Fruit fly (Drosophila melanogaster) whole organism, prepupa: Measurements from ENCODE around the gene CG5892.

Source experiments
- Blimp-1 ChIP-seq: fragments of 200-800 bp; sonication (Bioruptor generic); optimal IDR thresholded peaks from 3 replicates; lab custom pipeline; 2017; ENCODE audit warnings: missing biosample characterization, missing genetic modification characterization, mild to moderate bottlenecking, moderate library complexity, missing genetic modification reagents
- CG10631 ChIP-seq: fragments of 200-800 bp; sonication (Bioruptor generic); optimal IDR thresholded peaks from 2 replicates; lab custom pipeline; 2016; ENCODE audit warnings: missing biosample characterization, missing genetic modification characterization
- CG10669 ChIP-seq: fragments of 200-800 bp; sonication (Bioruptor generic); optimal IDR thresholded peaks from 3 replicates; lab custom pipeline; 2018; ENCODE audit warnings: missing biosample characterization, mild to moderate bottlenecking, missing genetic modification characterization, moderate library complexity
- CG11294 ChIP-seq: fragments of 200-800 bp; sonication (Bioruptor generic); IDR thresholded peaks from 2 replicates; pipeline ENCODE4 v1.3.6; 2022; ENCODE audit warnings: missing biosample characterization, missing genetic modification characterization
- CG11762 ChIP-seq: fragments of 200-800 bp; sonication (Bioruptor generic); optimal IDR thresholded peaks from 3 replicates; lab custom pipeline; 2016; ENCODE audit warnings: missing biosample characterization, missing genetic modification characterization; ENCODE audit not compliant: insufficient read depth
- CG11902 ChIP-seq: fragments of 200-800 bp; sonication (Bioruptor generic); optimal IDR thresholded peaks from 3 replicates; lab custom pipeline; 2016; ENCODE audit warnings: missing biosample characterization, missing genetic modification characterization
- CG15336 ChIP-seq: fragments of 200-800 bp; sonication (Bioruptor generic); IDR thresholded peaks from 2 replicates; pipeline ENCODE4 v1.3.6; 2022; ENCODE audit warnings: missing biosample characterization, missing genetic modification characterization
- CG1621 ChIP-seq: fragments of 200-800 bp; sonication (Bioruptor generic); optimal IDR thresholded peaks from 3 replicates; lab custom pipeline; 2018; ENCODE audit warnings: missing biosample characterization, mild to moderate bottlenecking, missing genetic modification characterization
- CG16779 ChIP-seq: fragments of 200-800 bp; sonication (Bioruptor generic); optimal IDR thresholded peaks from 3 replicates; lab custom pipeline; 2017; ENCODE audit warnings: missing biosample characterization, mild to moderate bottlenecking, missing genetic modification characterization
- CG3032 ChIP-seq: fragments of 200-800 bp; optimal IDR thresholded peaks from 2 replicates; lab custom pipeline; 2019; ENCODE audit warnings: missing biosample characterization, mild to moderate bottlenecking, missing genetic modification characterization, moderate library complexity
- CG31627 ChIP-seq: fragments of 200-800 bp; sonication (Bioruptor generic); optimal IDR thresholded peaks from 3 replicates; lab custom pipeline; 2016; ENCODE audit warnings: missing biosample characterization, missing genetic modification characterization
- CG32006 ChIP-seq: fragments of 200-800 bp; sonication (Bioruptor generic); optimal IDR thresholded peaks from 3 replicates; lab custom pipeline; 2017; ENCODE audit warnings: missing biosample characterization, mild to moderate bottlenecking, missing genetic modification characterization
- CG34406 ChIP-seq: fragments of 200-800 bp; sonication (Bioruptor generic); optimal IDR thresholded peaks from 3 replicates; lab custom pipeline; 2016; ENCODE audit warnings: missing biosample characterization, missing genetic modification characterization
- CG3919 ChIP-seq: fragments of 200-800 bp; sonication (Bioruptor generic); optimal IDR thresholded peaks from 3 replicates; lab custom pipeline; 2016; ENCODE audit warnings: missing biosample characterization, missing genetic modification characterization
- CG4318 ChIP-seq: fragments of 200-800 bp; sonication (Bioruptor generic); optimal IDR thresholded peaks from 3 replicates; lab custom pipeline; 2017; ENCODE audit warnings: missing biosample characterization, mild to moderate bottlenecking, missing genetic modification characterization
- CG6163 ChIP-seq: fragments of 200-800 bp; sonication (Bioruptor generic); IDR thresholded peaks from 3 replicates; pipeline ENCODE4 v1.3.6; 2022; ENCODE audit warnings: missing biosample characterization, missing genetic modification characterization
- CG6276 ChIP-seq: fragments of 200-800 bp; sonication (Bioruptor generic); optimal IDR thresholded peaks from 2 replicates; lab custom pipeline; 2017; ENCODE audit warnings: missing biosample characterization, mild to moderate bottlenecking, missing genetic modification characterization
- CG6792 ChIP-seq: fragments of 200-800 bp; sonication (Bioruptor generic); optimal IDR thresholded peaks from 3 replicates; lab custom pipeline; 2016; ENCODE audit warnings: missing biosample characterization, missing genetic modification characterization
- CG6808 ChIP-seq: fragments of 200-800 bp; sonication (Bioruptor generic); optimal IDR thresholded peaks from 3 replicates; lab custom pipeline; 2017; ENCODE audit warnings: missing biosample characterization, missing genetic modification characterization, mild to moderate bottlenecking, moderate library complexity, missing genetic modification reagents
- CG6854 ChIP-seq: fragments of 200-800 bp; sonication (Bioruptor generic); optimal IDR thresholded peaks from 2 replicates; lab custom pipeline; 2017; ENCODE audit warnings: missing biosample characterization, mild to moderate bottlenecking, missing genetic modification characterization
- CG7368 ChIP-seq: fragments of 200-800 bp; sonication (Bioruptor generic); optimal IDR thresholded peaks from 3 replicates; lab custom pipeline; 2016; ENCODE audit warnings: missing biosample characterization, missing genetic modification characterization
- CG8319 ChIP-seq: fragments of 200-800 bp; sonication (Bioruptor generic); optimal IDR thresholded peaks from 3 replicates; lab custom pipeline; 2016; ENCODE audit warnings: missing biosample characterization, missing genetic modification characterization
- CG8632 ChIP-seq: fragments of 200-800 bp; sonication (Bioruptor generic); optimal IDR thresholded peaks from 3 replicates; lab custom pipeline; 2016; ENCODE audit warnings: missing biosample characterization, missing genetic modification characterization
- CG9139 ChIP-seq: fragments of 200-800 bp; sonication (Bioruptor generic); optimal IDR thresholded peaks from 3 replicates; lab custom pipeline; 2017; ENCODE audit warnings: missing biosample characterization, mild to moderate bottlenecking, missing genetic modification characterization
- Eip75B ChIP-seq: fragments of 200-800 bp; sonication (Bioruptor generic); optimal IDR thresholded peaks from 3 replicates; lab custom pipeline; 2016; ENCODE audit warnings: missing biosample characterization, missing genetic modification characterization
- Eip78C ChIP-seq: fragments of 200-800 bp; sonication (Bioruptor generic); peaks from one replicate; lab custom pipeline; 2016; ENCODE audit warnings: missing biosample characterization, missing genetic modification characterization
- Eip93F ChIP-seq: fragments of 200-800 bp; sonication (Bioruptor generic); optimal IDR thresholded peaks from 2 replicates; lab custom pipeline; 2016; ENCODE audit warnings: missing biosample characterization, mild to moderate bottlenecking, missing genetic modification characterization
- Ets21C ChIP-seq: fragments of 200-800 bp; sonication (Bioruptor generic); optimal IDR thresholded peaks from 3 replicates; lab custom pipeline; 2016; ENCODE audit warnings: missing biosample characterization, missing genetic modification characterization
- Ets96B ChIP-seq: fragments of 200-800 bp; optimal IDR thresholded peaks from 2 replicates; lab custom pipeline; 2019; ENCODE audit warnings: missing biosample characterization, mild to moderate bottlenecking, missing genetic modification characterization, moderate library complexity
- Gug ChIP-seq: fragments of 200-800 bp; sonication (Bioruptor generic); IDR thresholded peaks from 2 replicates; pipeline ENCODE4 v1.3.6; 2022; ENCODE audit warnings: missing biosample characterization, missing genetic modification characterization
- Hr39 ChIP-seq: fragments of 200-800 bp; sonication (Bioruptor generic); optimal IDR thresholded peaks from 2 replicates; lab custom pipeline; 2016; ENCODE audit warnings: missing biosample characterization, missing genetic modification characterization
- Hr4 ChIP-seq: fragments of 200-800 bp; sonication (Bioruptor generic); optimal IDR thresholded peaks from 3 replicates; lab custom pipeline; 2016; ENCODE audit warnings: missing biosample characterization, missing genetic modification characterization
- Met ChIP-seq: fragments of 200-800 bp; sonication (Bioruptor generic); optimal IDR thresholded peaks from 3 replicates; lab custom pipeline; 2016; ENCODE audit warnings: missing biosample characterization, missing genetic modification characterization
- OdsH ChIP-seq: fragments of 200-800 bp; sonication (Bioruptor generic); optimal IDR thresholded peaks from 3 replicates; lab custom pipeline; 2016; ENCODE audit warnings: missing biosample characterization, missing genetic modification characterization
- Sox102F ChIP-seq: fragments of 200-800 bp; sonication (Bioruptor generic); optimal IDR thresholded peaks from 2 replicates; lab custom pipeline; 2016; ENCODE audit warnings: missing biosample characterization, mild to moderate bottlenecking, missing genetic modification characterization
- Sox14 ChIP-seq: fragments of 200-800 bp; sonication (Bioruptor generic); optimal IDR thresholded peaks from 3 replicates; lab custom pipeline; 2016; ENCODE audit warnings: missing biosample characterization, missing genetic modification characterization
- acj6 ChIP-seq: fragments of 200-800 bp; sonication (Bioruptor generic); optimal IDR thresholded peaks from 3 replicates; lab custom pipeline; 2016; ENCODE audit warnings: missing biosample characterization, missing genetic modification characterization
- cyc ChIP-seq: fragments of 200-800 bp; sonication (Bioruptor generic); optimal IDR thresholded peaks from 3 replicates; lab custom pipeline; 2016; ENCODE audit warnings: missing biosample characterization, missing genetic modification characterization
- dac ChIP-seq: fragments of 200-800 bp; sonication (Bioruptor generic); optimal IDR thresholded peaks from 2 replicates; lab custom pipeline; 2017; ENCODE audit warnings: missing biosample characterization, mild to moderate bottlenecking, missing genetic modification characterization
- esn ChIP-seq: fragments of 200-800 bp; sonication (Bioruptor generic); optimal IDR thresholded peaks from 2 replicates; lab custom pipeline; 2016; ENCODE audit warnings: missing biosample characterization, mild to moderate bottlenecking, missing genetic modification characterization, moderate library complexity
- fkh ChIP-seq: fragments of 200-800 bp; sonication (Bioruptor generic); optimal IDR thresholded peaks from 3 replicates; lab custom pipeline; 2017; ENCODE audit warnings: missing biosample characterization, mild to moderate bottlenecking, missing genetic modification characterization, moderate library complexity
- lz ChIP-seq: fragments of 200-800 bp; sonication (Bioruptor generic); optimal IDR thresholded peaks from 3 replicates; lab custom pipeline; 2016; ENCODE audit warnings: missing biosample characterization, missing genetic modification characterization
- net ChIP-seq: fragments of 200-800 bp; sonication (Bioruptor generic); optimal IDR thresholded peaks from 3 replicates; lab custom pipeline; 2016; ENCODE audit warnings: missing biosample characterization, missing genetic modification characterization
- pdm3 ChIP-seq: fragments of 200-800 bp; sonication (Bioruptor generic); optimal IDR thresholded peaks from 3 replicates; lab custom pipeline; 2016; ENCODE audit warnings: missing biosample characterization, missing genetic modification characterization
- salr ChIP-seq, 2 experiments: fragments of 200-800 bp; sonication (Bioruptor generic); optimal IDR thresholded peaks; 3 replicates each; lab custom pipeline; 2016 to 2018; ENCODE audit warnings: missing biosample characterization in 2 of 2, missing genetic modification characterization in 2 of 2, mild to moderate bottlenecking in 1 of 2
- ss ChIP-seq, 2 experiments: fragments of 200-800 bp; sonication (Bioruptor generic); optimal IDR thresholded peaks; 2 replicates in 1 of 2; 3 replicates in 1 of 2; lab custom pipeline; 2017 to 2018; ENCODE audit warnings: mild to moderate bottlenecking in 2 of 2, missing biosample characterization in 2 of 2, missing genetic modification characterization in 2 of 2, moderate library complexity in 1 of 2
- svp ChIP-seq: fragments of 200-800 bp; sonication (Bioruptor generic); peaks from one replicate; lab custom pipeline; 2016; ENCODE audit warnings: missing biosample characterization, missing genetic modification characterization
- topi ChIP-seq: fragments of 200-800 bp; sonication (Bioruptor generic); optimal IDR thresholded peaks from 3 replicates; lab custom pipeline; 2016; ENCODE audit warnings: missing biosample characterization, missing genetic modification characterization
- vri ChIP-seq: fragments of 200-800 bp; sonication (Bioruptor generic); optimal IDR thresholded peaks from 3 replicates; lab custom pipeline; 2016; ENCODE audit warnings: missing biosample characterization, mild to moderate bottlenecking, missing genetic modification characterization

The CG5892 gene

DNA sequence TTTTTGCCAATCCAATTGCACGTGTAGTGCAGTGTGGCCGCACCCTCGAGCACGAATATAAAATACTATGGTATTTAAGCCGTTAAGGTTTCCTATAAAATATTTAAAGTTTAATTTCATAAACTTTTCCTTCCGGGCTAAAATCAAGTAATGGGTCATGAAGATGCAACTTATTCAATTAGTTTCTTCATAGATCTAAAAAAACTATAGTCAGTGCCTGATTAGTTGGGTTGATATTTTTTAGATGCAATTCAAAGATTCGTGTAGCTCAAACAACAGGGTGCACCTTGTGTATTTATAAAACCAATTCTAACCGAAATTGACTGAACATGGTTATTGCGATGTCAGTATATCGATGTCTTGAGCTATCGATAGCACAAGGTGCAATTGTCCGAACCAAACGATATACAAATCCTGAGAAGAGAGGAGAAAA is 23.7 kb upstream of the CG5892 start, which contains the start of the genes Smyd5 and Oga (continued):
- no peak for TF ChIP-seq CG11762 (GFP tag; lab: Kevin White, UChicago)
- peak; percentile 8 for TF ChIP-seq CG3032 (tag; lab: Kevin White, UChicago)
- TF ChIP-seq CG16779 (tag; lab: Kevin White, UChicago) = no peak
- TF ChIP-seq svp (GFP tag; lab: Kevin White, UChicago) = no peak
- no peak for TF ChIP-seq Ets96B (tag; lab: Kevin White, UChicago)
- no peak for TF ChIP-seq CG4318 (GFP tag; lab: Kevin White, UChicago)
- peak; percentile 14 for TF ChIP-seq CG31627 (GFP tag; lab: Kevin White, UChicago)
- no peak for TF ChIP-seq vri (GFP tag; lab: Kevin White, UChicago)
- no peak for TF ChIP-seq CG9139 (GFP tag; lab: Kevin White, UChicago)
- no peak for TF ChIP-seq salr (GFP tag; optimal IDR thresholded peaks at IDR 0.05; lab: Kevin White, UChicago)
- no peak for TF ChIP-seq CG6854
- no peak for TF ChIP-seq net
- TF ChIP-seq Hr4 (GFP tag; lab: Kevin White, UChicago) = no peak
- TF ChIP-seq CG32006 (GFP tag; lab: Kevin White, UChicago) = no peak
- no peak for TF ChIP-seq CG15336 (GFP tag; lab: Robert Waterston, UW)
- no peak for TF ChIP-seq Met
- TF ChIP-seq CG6276 (GFP tag; lab: Kevin White, UChicago) = no peak
- no peak for TF ChIP-seq CG10669
- TF ChIP-seq CG8319 = no peak
- TF ChIP-seq fkh = peak; percentile 68
- no peak for TF ChIP-seq CG8632 (GFP tag; lab: Kevin White, UChicago)
- no peak for TF ChIP-seq Gug
- no peak for TF ChIP-seq Eip75B
- no peak for TF ChIP-seq CG6808 (GFP tag; lab: Kevin White, UChicago)
- TF ChIP-seq CG11902 = no peak
- no peak for TF ChIP-seq OdsH (GFP tag; lab: Kevin White, UChicago)
- TF ChIP-seq ss (GFP tag; optimal IDR thresholded peaks at IDR 0.05; lab: Kevin White, UChicago) = no peak
- no peak for TF ChIP-seq pdm3 (GFP tag; lab: Kevin White, UChicago)
- no peak for TF ChIP-seq CG3919
- no peak for TF ChIP-seq CG10631 (GFP tag; lab: Kevin White, UChicago)
- no peak for TF ChIP-seq Blimp-1 (GFP tag; lab: Kevin White, UChicago)
- no peak for TF ChIP-seq CG11294 (GFP tag; lab: Robert Waterston, UW)
- TF ChIP-seq CG6792 (GFP tag; lab: Kevin White, UChicago) = no peak
- peak; percentile 37 for TF ChIP-seq lz (GFP tag; lab: Kevin White, UChicago)
- no peak for TF ChIP-seq Eip93F (GFP tag; lab: Kevin White, UChicago)
- TF ChIP-seq CG34406 (GFP tag; lab: Kevin White, UChicago) = no peak

DNA sequence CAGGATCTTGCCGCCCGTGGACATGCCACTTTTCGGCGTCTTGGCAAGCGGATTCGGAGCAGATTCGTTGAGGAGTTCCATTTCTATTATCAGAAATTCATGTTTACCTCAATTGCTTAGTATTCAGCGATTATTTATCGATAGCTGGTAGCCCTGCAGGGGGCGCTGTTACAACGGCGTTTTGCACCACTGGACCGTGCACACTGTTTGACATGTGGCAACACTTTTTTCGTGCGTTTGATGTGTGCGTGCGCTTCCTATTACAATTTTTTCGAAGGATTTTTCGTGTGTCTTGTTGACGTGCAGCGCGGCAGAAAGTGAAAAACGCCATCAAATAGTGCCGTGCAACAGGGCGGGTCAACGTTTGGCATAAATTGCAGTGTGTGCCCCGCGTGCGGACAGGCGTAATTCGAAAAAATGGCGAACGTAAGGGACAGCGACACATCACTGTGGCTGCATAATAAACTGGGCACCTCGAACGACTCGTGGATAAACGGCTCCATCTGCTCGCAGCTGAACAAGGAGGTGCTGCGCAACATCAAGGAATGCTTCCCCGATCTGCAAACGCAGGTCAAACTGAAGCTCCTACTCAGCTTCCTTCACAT is 18.9 kb upstream of the CG5892 start, which contains the start of the genes CG3337 and Nelf-A:
Gene CG3337 (minus strand): TSS at position 132 of the 605 bp plus-strand sequence.
Gene Nelf-A (plus strand): TSS at position 252 of the 605 bp plus-strand sequence.
- TF ChIP-seq Eip78C (GFP tag; lab: Kevin White, UChicago) (peak; percentile 53), topi (peak; percentile 28), CG11294 (GFP tag; lab: Robert Waterston, UW) (no peak), OdsH (GFP tag; lab: Kevin White, UChicago) (peak; percentile 25), Sox102F (GFP tag; lab: Kevin White, UChicago) (no peak), dac (peak; percentile 16), CG7368 (GFP tag; lab: Kevin White, UChicago) (no peak), cyc (GFP tag; lab: Kevin White, UChicago) (peak; percentile 66), Gug (no peak), CG3032 (tag; lab: Kevin White, UChicago) (peak; percentile 20), Met (no peak), CG6163 (peak; percentile 71), CG31627 (GFP tag; lab: Kevin White, UChicago) (peak; percentile 57), acj6 (GFP tag; lab: Kevin White, UChicago) (peak; percentile 13), svp (GFP tag; lab: Kevin White, UChicago) (no peak), lz (GFP tag; lab: Kevin White, UChicago) (peak; percentile 48), Hr39 (GFP tag; lab: Kevin White, UChicago) (peak; percentile 53), fkh (peak; percentile 90), CG9139 (GFP tag; lab: Kevin White, UChicago) (no peak), CG6792 (GFP tag; lab: Kevin White, UChicago) (peak; percentile 37), CG6276 (GFP tag; lab: Kevin White, UChicago) (no peak), esn (GFP tag; lab: Kevin White, UChicago) (peak; percentile 58), CG34406 (GFP tag; lab: Kevin White, UChicago) (no peak), pdm3 (GFP tag; lab: Kevin White, UChicago) (no peak), Ets21C (GFP tag; lab: Kevin White, UChicago) (no peak), CG1621 (tag; lab: Kevin White, UChicago) (peak; percentile 36), Sox14 (GFP tag; lab: Kevin White, UChicago) (peak; percentile 78), salr (GFP tag; optimal IDR thresholded peaks at IDR 0.05; lab: Kevin White, UChicago) (peak in 1 of 2 experiments; percentile 39), CG4318 (GFP tag; lab: Kevin White, UChicago) (no peak)
